Worm (Caenorhabditis elegans) whole organism, young adult: ENCODE data around the gene fbxb-55.

ENCODE experiments used
- nhr-90 ChIP-seq: sonication (generic microtip); optimal IDR thresholded peaks from 2 replicates; lab custom pipeline; 2016; ENCODE audit warnings: missing genotype, mild to moderate bottlenecking, missing genetic modification characterization, missing compliant biosample characterization
- ztf-6 ChIP-seq: fragments of 200-800 bp; sonication (Bioruptor generic); IDR thresholded peaks from 2 replicates; pipeline ENCODE4 v1.3.6; 2022; ENCODE audit warnings: missing genetic modification reagents, missing genetic modification characterization, missing compliant biosample characterization

ce11 chrIV:4096940-4097339 is 28.4 kb downstream of the fbxb-55 start:
- TF ChIP-seq nhr-90 (tag; lab: Kevin White, UChicago) (no peak), ztf-6 (GFP tag; lab: Robert Waterston, UW) (no peak)
